Worm (Caenorhabditis elegans) whole organism, young adult: ENCODE results near the gene nhr-147.

Source experiments
- F49E8.2 ChIP-seq: sonication (generic microtip); optimal IDR thresholded peaks from 3 replicates; lab custom pipeline; 2017; ENCODE audit warnings: missing genetic modification characterization, mild to moderate bottlenecking, missing compliant biosample characterization, antibody characterized with exemption, moderate library complexity; ENCODE audit not compliant: insufficient read depth
- K11D2.4 ChIP-seq: fragments of 200-800 bp; sonication (Bioruptor generic); IDR thresholded peaks from 2 replicates; pipeline ENCODE4 v1.3.6; 2022; ENCODE audit warnings: missing genetic modification reagents, missing genetic modification characterization, missing compliant biosample characterization
- T07F8.4 ChIP-seq: sonication (generic microtip); optimal IDR thresholded peaks from 2 replicates; lab custom pipeline; 2016; ENCODE audit warnings: mild to moderate bottlenecking, missing genetic modification characterization, moderate library complexity, missing compliant biosample characterization
- Y95B8A.8 ChIP-seq: fragments of 200-800 bp; sonication (Bioruptor generic); IDR thresholded peaks from 2 replicates; pipeline ENCODE4 v1.3.6; 2022; ENCODE audit warnings: missing genetic modification reagents, missing genetic modification characterization, missing compliant biosample characterization
- madf-8 ChIP-seq: fragments of 200-800 bp; sonication (Bioruptor generic); conservative IDR thresholded peaks from 2 replicates; pipeline ENCODE4 v1.3.6; 2022; ENCODE audit warnings: missing genetic modification reagents, missing genetic modification characterization, missing compliant biosample characterization
- snpc-4 ChIP-seq, 5 experiments: fragments of 150-350 bp in 1 of 5; sonication (generic microtip) in 4 of 5; optimal IDR thresholded peaks; 2 replicates each; lab custom pipeline; 2014 to 2018; ENCODE audit warnings: missing genetic modification characterization in 5 of 5, missing biosample characterization in 3 of 5, antibody characterized with exemption in 2 of 5, mild to moderate bottlenecking in 2 of 5, missing compliant biosample characterization in 2 of 5, missing genotype in 2 of 5, moderate library complexity in 2 of 5, missing genetic modification reagents in 1 of 5
- unc-62 ChIP-seq: fragments of 150-350 bp; optimal IDR thresholded peaks from 2 replicates; lab custom pipeline; 2014; ENCODE audit warnings: missing biosample characterization, missing genetic modification reagents, missing genetic modification characterization

ce11 chrV:7386052-7386573 is 40.5 kb downstream of the nhr-147 start, which contains the start of gene srp-6:
- TF ChIP-seq K11D2.4 (no peak), madf-8 (GFP tag; lab: Robert Waterston, UW) (no peak), unc-62 (GFP tag; lab: Kevin White, UChicago) (no peak), snpc-4 (GFP tag; optimal IDR thresholded peaks at IDR 0.05; lab: Kevin White, UChicago) (no peak), snpc-4 (tag; optimal IDR thresholded peaks at IDR 0.05; lab: Kevin White, UChicago) (no peak), Y95B8A.8 (GFP tag; lab: Robert Waterston, UW) (no peak), F49E8.2 (no peak), T07F8.4 (tag; lab: Kevin White, UChicago) (no peak)
